Worm (Caenorhabditis elegans): ENCODE results near the gene gfat-1.

DNA sequence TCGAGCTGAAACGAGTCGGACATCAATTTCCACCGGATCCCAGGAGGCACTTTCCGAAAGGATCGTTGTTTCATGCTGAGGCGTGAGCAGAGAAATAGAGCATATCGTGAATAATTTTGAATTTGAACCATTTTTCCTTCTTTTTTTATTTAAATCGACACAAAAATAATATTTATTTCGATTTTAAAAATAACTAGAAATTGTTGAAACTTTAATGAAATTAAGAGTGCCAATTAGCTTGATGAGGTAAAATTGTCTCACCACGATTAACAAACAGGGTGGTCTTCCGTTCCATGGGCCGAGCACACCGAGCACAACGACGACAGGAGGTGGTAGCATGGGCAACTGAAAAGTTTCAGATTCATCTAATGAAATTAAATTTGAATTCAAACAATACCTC, 6.9 kb downstream of the gfat-1 start:
- TF ChIP-seq flt-1 (GFP tag; IDR thresholded peaks at IDR 0.05) (no peak), ceh-36 (tag; optimal IDR thresholded peaks at IDR 0.05) (no peak)
